Worm (Caenorhabditis elegans) whole organism, early embryonic: ENCODE measurements around the gene srt-5.
"Not testable (repeated sequence)": the region's sequence is repeated elsewhere in the genome, so short reads cannot be mapped to it uniquely, and the experiment has no call there.

Source experiments
- B0310.2 ChIP-seq: sonication (generic microtip); optimal IDR thresholded peaks from 2 replicates; lab custom pipeline; 2016; ENCODE audit warnings: mild to moderate bottlenecking, missing genetic modification characterization, missing compliant biosample characterization
- F13C5.2 ChIP-seq: sonication (generic microtip); optimal IDR thresholded peaks from 2 replicates; lab custom pipeline; 2017; ENCODE audit warnings: mild to moderate bottlenecking, missing genetic modification characterization, inconsistent platforms, missing compliant biosample characterization
- aly-1 ChIP-seq: sonication (generic microtip); optimal IDR thresholded peaks from 2 replicates; lab custom pipeline; 2016; ENCODE audit warnings: missing genetic modification characterization, missing compliant biosample characterization
- ama-1 ChIP-seq: fragments of 150-350 bp; optimal IDR thresholded peaks from 2 replicates; lab custom pipeline; 2014
- ceh-13 ChIP-seq: fragments of 200-800 bp; sonication (Bioruptor generic); optimal IDR thresholded peaks from 2 replicates; lab custom pipeline; 2018; ENCODE audit warnings: mild to moderate bottlenecking, missing genetic modification characterization, missing compliant biosample characterization
- ceh-36 ChIP-seq: sonication (generic microtip); optimal IDR thresholded peaks from 2 replicates; lab custom pipeline; 2016; ENCODE audit warnings: missing genetic modification characterization, inconsistent platforms, missing compliant biosample characterization
- ets-7 ChIP-seq: sonication (generic microtip); optimal IDR thresholded peaks from 2 replicates; lab custom pipeline; 2016; ENCODE audit warnings: missing genotype, missing genetic modification characterization, missing compliant biosample characterization
- flt-1 ChIP-seq: fragments of 200-800 bp; sonication (Bioruptor generic); IDR thresholded peaks from 2 replicates; pipeline ENCODE4 v1.3.6; 2022; ENCODE audit warnings: missing genetic modification characterization, missing compliant biosample characterization
- hmbx-1 ChIP-seq: sonication (generic microtip); optimal IDR thresholded peaks from 2 replicates; lab custom pipeline; 2016; ENCODE audit warnings: mild to moderate bottlenecking, missing genetic modification characterization, missing compliant biosample characterization
- hmg-4 ChIP-seq: fragments of 200-800 bp; sonication (Bioruptor generic); optimal IDR thresholded peaks from 2 replicates; lab custom pipeline; 2018; ENCODE audit warnings: mild to moderate bottlenecking, missing genetic modification characterization, missing compliant biosample characterization
- hnd-1 ChIP-seq: sonication (generic microtip); optimal IDR thresholded peaks from 2 replicates; lab custom pipeline; 2016; ENCODE audit warnings: missing genetic modification characterization, missing compliant biosample characterization
- pes-1 ChIP-seq: fragments of 200-800 bp; sonication (Bioruptor generic); IDR thresholded peaks from 2 replicates; pipeline ENCODE4 v1.3.6; 2022; ENCODE audit warnings: missing genetic modification reagents, missing genetic modification characterization, missing compliant biosample characterization
- scrt-1 ChIP-seq: fragments of 200-800 bp; sonication (Bioruptor generic); IDR thresholded peaks from 2 replicates; pipeline ENCODE4 v1.3.6; 2022; ENCODE audit warnings: missing genetic modification characterization, missing compliant biosample characterization
- sea-1 ChIP-seq: fragments of 200-800 bp; sonication (Bioruptor generic); conservative IDR thresholded peaks from 2 replicates; pipeline ENCODE4 v1.3.6; 2022; ENCODE audit warnings: missing genetic modification characterization, missing compliant biosample characterization
- tbx-11 ChIP-seq: fragments of 200-800 bp; sonication (Bioruptor generic); IDR thresholded peaks from 2 replicates; pipeline ENCODE4 v1.3.6; 2022; ENCODE audit warnings: missing genetic modification characterization, missing compliant biosample characterization
- tbx-37 ChIP-seq: fragments of 200-800 bp; sonication (Bioruptor generic); conservative IDR thresholded peaks from 2 replicates; pipeline ENCODE4 v1.3.6; 2022; ENCODE audit warnings: missing genetic modification reagents, missing genetic modification characterization, missing compliant biosample characterization
- tra-4 ChIP-seq: sonication (generic microtip); optimal IDR thresholded peaks from 2 replicates; lab custom pipeline; 2017; ENCODE audit warnings: missing genetic modification characterization, missing compliant biosample characterization

srt-5 gene

DNA sequence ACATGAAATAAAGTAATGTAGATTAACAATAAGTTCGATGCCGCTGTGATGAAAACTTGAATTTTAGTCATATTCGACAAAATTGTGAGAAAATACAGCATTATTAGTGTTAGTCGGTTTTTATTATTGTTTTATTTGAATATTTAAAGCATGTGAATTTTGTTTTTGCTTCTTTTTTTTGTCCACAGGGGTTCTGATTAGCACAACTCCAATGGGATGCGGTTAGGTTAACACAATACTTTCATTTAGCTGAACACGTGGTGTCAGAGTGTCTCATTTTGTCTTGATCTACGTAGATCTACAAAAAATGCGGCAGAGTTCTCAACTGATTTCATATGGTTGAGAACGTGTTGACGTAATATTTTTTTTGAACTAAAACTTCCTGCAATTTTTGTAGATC is 11.6 kb downstream of the srt-5 start, which contains the start of gene str-40:
TSS of gene str-40 (minus strand) at position 101 of the 400 bp plus-strand sequence.
- TF ChIP-seq tbx-37 (GFP tag; lab: Robert Waterston, UW) (no peak), scrt-1 (GFP tag; lab: Robert Waterston, UW) (no peak), hmbx-1 (tag; lab: Kevin White, UChicago) (no peak), pes-1 (GFP tag; lab: Robert Waterston, UW) (no peak), ceh-13 (GFP tag; lab: Kevin White, UChicago) (no peak), tbx-11 (GFP tag; lab: Robert Waterston, UW) (no peak), aly-1 (tag; lab: Kevin White, UChicago) (no peak), F13C5.2 (tag; lab: Kevin White, UChicago) (no peak), ceh-36 (tag; lab: Kevin White, UChicago) (no peak), ets-7 (tag; lab: Kevin White, UChicago) (no peak), ama-1 (lab: Kevin White, UChicago) (no peak), tra-4 (tag; lab: Kevin White, UChicago) (no peak)

ce11 chrV:3065928-3066327 is 14.8 kb downstream of the srt-5 start, which contains the start of gene srh-185:
Gene srh-185 (plus strand): TSS chrV:3066228.
- TF ChIP-seq pes-1 (GFP tag; lab: Robert Waterston, UW) (no peak), ceh-13 (GFP tag; lab: Kevin White, UChicago) (no peak), hnd-1 (tag; lab: Kevin White, UChicago) (no peak), B0310.2 (tag; lab: Kevin White, UChicago) (no peak), ama-1 (lab: Kevin White, UChicago) (no peak), ets-7 (tag; lab: Kevin White, UChicago) (no peak), scrt-1 (GFP tag; lab: Robert Waterston, UW) (no peak), ceh-36 (tag; lab: Kevin White, UChicago) (no peak), hmg-4 (GFP tag; lab: Kevin White, UChicago) (no peak), tbx-11 (GFP tag; lab: Robert Waterston, UW) (no peak), tbx-37 (GFP tag; lab: Robert Waterston, UW) (no peak), sea-1 (GFP tag; lab: Robert Waterston, UW) (no peak), aly-1 (tag; lab: Kevin White, UChicago) (no peak), tra-4 (tag; lab: Kevin White, UChicago) (no peak), F13C5.2 (tag; lab: Kevin White, UChicago) (no peak)

DNA sequence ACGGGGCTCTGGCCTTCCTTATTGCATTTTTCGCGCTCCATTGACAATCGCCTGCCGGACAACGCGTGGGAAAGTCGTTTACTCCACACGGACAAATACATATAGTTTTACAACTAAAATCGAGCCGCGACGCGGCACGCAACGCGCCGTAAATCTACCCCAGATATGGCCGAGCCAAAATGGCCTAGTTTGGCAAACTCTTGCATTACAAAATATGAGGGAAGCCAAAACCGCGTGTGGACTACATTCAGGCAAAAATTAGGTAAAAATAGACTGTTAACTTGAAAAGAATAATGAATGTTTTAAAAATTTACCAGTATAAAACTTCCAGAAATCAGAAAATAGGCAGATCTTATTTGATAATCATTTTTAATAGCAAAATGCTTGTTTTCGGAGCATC is 16.3 kb downstream of the srt-5 start, which contains the start of gene srt-16:
TSS of gene srt-16 (minus strand) at position 101 of the 400 bp plus-strand sequence.
- TF ChIP-seq ceh-36 (tag; lab: Kevin White, UChicago); sea-1 (GFP tag; lab: Robert Waterston, UW); aly-1 (tag; lab: Kevin White, UChicago): not testable (repeated sequence)

ce11 chrV:3062078-3062477 is 18.6 kb downstream of the srt-5 start, which contains the start of gene srt-15:
Gene srt-15 (minus strand): TSS chrV:3062178.
- TF ChIP-seq sea-1 (GFP tag; lab: Robert Waterston, UW) (no peak), pes-1 (GFP tag; lab: Robert Waterston, UW) (no peak), ets-7 (tag; lab: Kevin White, UChicago) (no peak)

ce11 chrV:3058996-3059395 is 21.7 kb downstream of the srt-5 start, which contains the start of gene str-244:
Gene str-244 (minus strand): TSS chrV:3059096.
- TF ChIP-seq scrt-1 (GFP tag; lab: Robert Waterston, UW) = no peak
- TF ChIP-seq hmbx-1 (tag; lab: Kevin White, UChicago) = no peak
- TF ChIP-seq hmg-4 (GFP tag; lab: Kevin White, UChicago) = no peak
- TF ChIP-seq pes-1 (GFP tag; lab: Robert Waterston, UW) = no peak
- TF ChIP-seq ama-1 (lab: Kevin White, UChicago) = no peak
- no peak for TF ChIP-seq hnd-1 (tag; lab: Kevin White, UChicago)
- TF ChIP-seq ceh-13 (GFP tag; lab: Kevin White, UChicago) = no peak
- no peak for TF ChIP-seq B0310.2 (tag; lab: Kevin White, UChicago)
- TF ChIP-seq sea-1 (GFP tag; lab: Robert Waterston, UW) = no peak
- no peak for TF ChIP-seq ceh-36 (tag; lab: Kevin White, UChicago)
- TF ChIP-seq F13C5.2 (tag; lab: Kevin White, UChicago) = no peak

ce11 chrV:3054254-3054653 is 26.4 kb downstream of the srt-5 start, which contains the start of gene C50H11.8:
Gene C50H11.8 (plus strand): TSS chrV:3054554.
- TF ChIP-seq F13C5.2 (tag; lab: Kevin White, UChicago) (no peak), hmbx-1 (tag; lab: Kevin White, UChicago) (no peak), scrt-1 (GFP tag; lab: Robert Waterston, UW) (no peak), hnd-1 (tag; lab: Kevin White, UChicago) (no peak), ama-1 (lab: Kevin White, UChicago) (no peak), flt-1 (GFP tag; lab: Robert Waterston, UW) (no peak), sea-1 (GFP tag; lab: Robert Waterston, UW) (no peak), tbx-11 (GFP tag; lab: Robert Waterston, UW) (no peak), ceh-13 (GFP tag; lab: Kevin White, UChicago) (no peak), B0310.2 (tag; lab: Kevin White, UChicago) (no peak), pes-1 (GFP tag; lab: Robert Waterston, UW) (no peak), tra-4 (tag; lab: Kevin White, UChicago) (no peak), tbx-37 (GFP tag; lab: Robert Waterston, UW) (no peak), ceh-36 (tag; lab: Kevin White, UChicago) (no peak), hmg-4 (GFP tag; lab: Kevin White, UChicago) (no peak)

- TF ChIP-seq sea-1 (GFP tag; lab: Robert Waterston, UW) (no peak), hnd-1 (tag; lab: Kevin White, UChicago) (no peak), pes-1 (GFP tag; lab: Robert Waterston, UW) (no peak), ceh-36 (tag; lab: Kevin White, UChicago) (no peak), tbx-37 (GFP tag; lab: Robert Waterston, UW) (no peak), hmbx-1 (tag; lab: Kevin White, UChicago) (no peak), ama-1 (lab: Kevin White, UChicago) (no peak), flt-1 (GFP tag; lab: Robert Waterston, UW) (no peak), aly-1 (tag; lab: Kevin White, UChicago) (no peak), ets-7 (tag; lab: Kevin White, UChicago) (no peak), scrt-1 (GFP tag; lab: Robert Waterston, UW) (no peak), ceh-13 (GFP tag; lab: Kevin White, UChicago) (no peak), B0310.2 (tag; lab: Kevin White, UChicago) (no peak), F13C5.2 (tag; lab: Kevin White, UChicago) (no peak), tra-4 (tag; lab: Kevin White, UChicago) (no peak)
These were observed 34.3 kb downstream of the srt-5 start for ce11 chrV:3046364-3046763.
